Worm (Caenorhabditis elegans) whole organism, L3 larva: ENCODE results near the gene mdt-4.

ENCODE experiments used
- R02D3.7 ChIP-seq: fragments of 150-350 bp; optimal IDR thresholded peaks from 2 replicates; lab custom pipeline; 2014; ENCODE audit warnings: missing biosample characterization, missing genetic modification characterization
- fos-1 ChIP-seq: fragments of 150-350 bp; optimal IDR thresholded peaks from 2 replicates; lab custom pipeline; 2014; ENCODE audit warnings: missing biosample characterization, missing genetic modification characterization
- mdl-1 ChIP-seq: fragments of 150-350 bp; optimal IDR thresholded peaks from 2 replicates; lab custom pipeline; 2014; ENCODE audit warnings: missing biosample characterization, missing genetic modification characterization
- nhr-11 ChIP-seq: fragments of 150-350 bp; optimal IDR thresholded peaks from 2 replicates; lab custom pipeline; 2014; ENCODE audit warnings: missing biosample characterization, missing genetic modification characterization
- nhr-77 ChIP-seq: fragments of 150-350 bp; optimal IDR thresholded peaks from 2 replicates; lab custom pipeline; 2014; ENCODE audit warnings: missing biosample characterization, missing genetic modification characterization
- pha-4 ChIP-seq: fragments of 150-350 bp; optimal IDR thresholded peaks from 2 replicates; lab custom pipeline; 2014; ENCODE audit warnings: missing biosample characterization, missing genetic modification reagents, missing genetic modification characterization
- pqm-1 ChIP-seq: fragments of 150-350 bp; optimal IDR thresholded peaks from 2 replicates; lab custom pipeline; 2017; ENCODE audit warnings: missing biosample characterization, missing genetic modification characterization, inconsistent platforms
- unc-62 ChIP-seq: fragments of 150-350 bp; sonication (generic microtip); optimal IDR thresholded peaks from 4 replicates; lab custom pipeline; 2014; ENCODE audit warnings: missing biosample characterization, missing genetic modification reagents, missing genetic modification characterization
- ztf-11 ChIP-seq: fragments of 150-350 bp; optimal IDR thresholded peaks from 2 replicates; lab custom pipeline; 2014; ENCODE audit warnings: missing biosample characterization, missing genetic modification characterization

DNA sequence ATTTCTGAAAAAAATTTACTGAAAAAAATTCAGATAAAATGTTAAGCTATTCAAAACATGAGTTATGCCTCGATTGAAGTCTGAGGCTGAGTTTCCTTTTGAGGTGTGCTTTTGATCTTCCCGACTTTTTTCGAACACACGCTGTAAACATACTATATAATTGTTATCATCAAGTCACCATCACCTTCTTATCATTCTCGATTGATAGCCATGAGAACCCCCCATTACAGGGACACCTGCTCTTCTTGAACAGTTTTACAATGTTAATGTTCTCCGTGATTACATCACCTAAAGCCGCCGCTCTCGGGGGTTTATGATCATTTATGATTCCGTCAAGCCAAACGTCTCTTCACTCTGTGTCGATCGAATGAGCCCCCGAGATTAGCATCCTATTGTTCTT, 40.4 kb upstream of the mdt-4 start:
- no peak for TF ChIP-seq nhr-11 (tag; lab: Kevin White, UChicago)
- no peak for TF ChIP-seq nhr-77 (tag; lab: Kevin White, UChicago)
- TF ChIP-seq R02D3.7 (tag; lab: Kevin White, UChicago): no peak
- no peak for TF ChIP-seq pha-4 (tag; lab: Kevin White, UChicago)
- no peak for TF ChIP-seq pqm-1 (tag; lab: Kevin White, UChicago)
- no peak for TF ChIP-seq fos-1 (tag; lab: Kevin White, UChicago)
- TF ChIP-seq unc-62: no peak
- TF ChIP-seq mdl-1: no peak
- TF ChIP-seq ztf-11 (tag; lab: Kevin White, UChicago): no peak
